Fruit fly (Drosophila melanogaster): Measurements from ENCODE around the gene Nepl13.

DNA sequence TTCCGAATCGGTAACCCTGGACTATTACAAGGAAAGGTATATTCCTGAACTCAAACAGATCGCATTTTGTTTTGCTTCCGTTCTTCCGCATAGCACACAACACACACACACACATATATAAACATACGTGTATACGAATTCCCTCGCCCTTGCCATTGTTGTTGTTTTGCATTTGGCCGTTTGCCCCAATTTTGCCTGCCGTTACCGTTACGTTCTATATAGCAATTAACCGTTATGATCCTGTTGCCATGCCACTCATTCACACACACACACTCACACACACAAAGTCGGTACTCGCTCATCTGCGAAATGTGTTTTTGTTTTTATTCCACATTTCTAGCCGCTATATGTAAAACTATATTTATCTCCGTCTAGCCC, 33.4 kb downstream of the Nepl13 start:
- no peak for TF ChIP-seq net (GFP tag; optimal IDR thresholded peaks at IDR 0.05)
- no peak for TF ChIP-seq Hr39 (GFP tag; optimal IDR thresholded peaks at IDR 0.05)
- no peak for TF ChIP-seq Blimp-1 (GFP tag; optimal IDR thresholded peaks at IDR 0.05)
- no peak for TF ChIP-seq CG6808 (GFP tag; optimal IDR thresholded peaks at IDR 0.05)
- TF ChIP-seq Eip78C (GFP tag), result no peak
- TF ChIP-seq Sox102F (GFP tag; optimal IDR thresholded peaks at IDR 0.05), result no peak
- TF ChIP-seq CG6163 (GFP tag; IDR thresholded peaks at IDR 0.05), result no peak
- no peak for TF ChIP-seq spab (GFP tag; optimal IDR thresholded peaks at IDR 0.05)
- no peak for TF ChIP-seq Lpt (GFP tag; optimal IDR thresholded peaks at IDR 0.05)
- TF ChIP-seq cyc (GFP tag; optimal IDR thresholded peaks at IDR 0.05), result no peak
- no peak for TF ChIP-seq Ets96B (tag; optimal IDR thresholded peaks at IDR 0.05)
- no peak for TF ChIP-seq CG6854 (GFP tag; optimal IDR thresholded peaks at IDR 0.05)
- no peak for TF ChIP-seq Gug (GFP tag; IDR thresholded peaks at IDR 0.05)
- no peak for TF ChIP-seq CG1621 (tag; optimal IDR thresholded peaks at IDR 0.05)

All from whole organism, prepupa.